Worm (Caenorhabditis elegans): ENCODE results near the gene Y57G11C.52.

DNA sequence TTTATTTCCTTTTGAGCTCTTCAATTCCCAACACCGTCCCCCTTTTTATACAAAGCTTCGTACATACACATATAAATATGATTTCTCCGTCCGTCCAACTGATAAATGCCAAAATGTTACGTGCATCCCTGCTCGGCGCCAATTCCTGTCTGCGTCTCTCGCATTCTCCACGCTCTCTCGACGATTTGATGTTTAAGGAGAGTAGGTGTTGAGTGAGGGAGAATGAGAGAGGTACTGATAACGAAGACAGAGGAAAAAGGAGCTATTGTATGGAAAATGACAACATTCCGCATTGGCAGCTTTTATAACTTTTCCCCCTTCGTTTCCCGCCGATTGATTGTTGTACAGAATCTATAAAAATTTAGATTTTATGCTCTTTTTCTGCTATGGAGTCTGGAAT is 30.0 kb downstream of the Y57G11C.52 start:
- no peak for TF ChIP-seq syd-9 (tag; optimal IDR thresholded peaks at IDR 0.05)
- TF ChIP-seq elt-2 (tag; optimal IDR thresholded peaks at IDR 0.05): peak; percentile 44
